Worm (Caenorhabditis elegans) whole organism, L4 larva: ENCODE data around the gene F40F9.3.

Experiments
- ceh-28 ChIP-seq: fragments of 150-350 bp; optimal IDR thresholded peaks from 2 replicates; lab custom pipeline; 2014; ENCODE audit warnings: missing biosample characterization, missing genetic modification reagents, missing genetic modification characterization
- ceh-82 ChIP-seq: sonication (generic microtip); optimal IDR thresholded peaks from 2 replicates; lab custom pipeline; 2017; ENCODE audit warnings: missing biosample characterization, missing genetic modification characterization
- egl-43 ChIP-seq: fragments of 200-800 bp; sonication (Bioruptor generic); IDR thresholded peaks from 2 replicates; pipeline ENCODE4 v1.3.6; 2022; ENCODE audit warnings: missing genetic modification reagents, missing genetic modification characterization, missing compliant biosample characterization
- lin-39 ChIP-seq: fragments of 150-350 bp; optimal IDR thresholded peaks from 2 replicates; lab custom pipeline; 2014; ENCODE audit warnings: missing biosample characterization, missing genetic modification reagents, missing genetic modification characterization
- lir-3 ChIP-seq: sonication (generic microtip); optimal IDR thresholded peaks from 2 replicates; lab custom pipeline; 2016; ENCODE audit warnings: mild to moderate bottlenecking, missing genetic modification characterization, missing compliant biosample characterization
- nhr-28 ChIP-seq: fragments of 150-350 bp; optimal IDR thresholded peaks from 2 replicates; lab custom pipeline; 2014; ENCODE audit warnings: missing biosample characterization, missing genetic modification characterization
- nhr-77 ChIP-seq: fragments of 150-350 bp; optimal IDR thresholded peaks from 2 replicates; lab custom pipeline; 2014; ENCODE audit warnings: missing biosample characterization, missing genetic modification characterization
- pha-4 ChIP-seq, 2 experiments: fragments of 150-350 bp in 1 of 2; fragments of 200-800 bp in 1 of 2; sonication (Bioruptor generic) in 1 of 2; IDR thresholded peaks in 1 of 2; optimal IDR thresholded peaks in 1 of 2; 2 replicates each; pipeline versions ENCODE4 v1.3.6 to Lab custom; 2014 to 2022; ENCODE audit warnings: missing genetic modification characterization in 2 of 2, missing genetic modification reagents in 2 of 2, missing biosample characterization in 1 of 2, missing compliant biosample characterization in 1 of 2
- saeg-2 ChIP-seq: fragments of 200-800 bp; sonication (Bioruptor generic); IDR thresholded peaks from 2 replicates; pipeline ENCODE4 v1.3.6; 2022; ENCODE audit warnings: missing genetic modification reagents, missing genetic modification characterization, missing compliant biosample characterization
- unc-130 ChIP-seq: sonication (generic microtip); optimal IDR thresholded peaks from 2 replicates; lab custom pipeline; 2016; ENCODE audit warnings: missing genetic modification reagents, missing genetic modification characterization, missing compliant biosample characterization

ce11 chrV:9730743-9731706 lies 16.0 kb downstream of the F40F9.3 start:
- no peak for TF ChIP-seq lir-3
- peak; percentile 89 for TF ChIP-seq nhr-77 (tag; lab: Kevin White, UChicago)
- TF ChIP-seq saeg-2: peak; percentile 75; the same call in 1 of the 2 replicates
- TF ChIP-seq pha-4 (GFP tag; IDR thresholded peaks at IDR 0.05; lab: Robert Waterston, UW): peak; percentile 83
- peak; percentile 70 for TF ChIP-seq pha-4 (tag; optimal IDR thresholded peaks at IDR 0.05; lab: Kevin White, UChicago)
- TF ChIP-seq unc-130: no peak
- TF ChIP-seq ceh-82: no peak
- peak; percentile 95 for TF ChIP-seq nhr-28
- peak; percentile 54 for TF ChIP-seq ceh-28
- peak; percentile 93 for TF ChIP-seq egl-43
- TF ChIP-seq lin-39 (tag; lab: Kevin White, UChicago): no peak
